Fruit fly (Drosophila melanogaster) ovary, adult (tissue): ENCODE results near the gene CG6428.
A peak's percentile ranks its signal among the peaks of the same experiment; 100 is the strongest.
"Not testable (repeated sequence)": the region's sequence is repeated elsewhere in the genome, so short reads cannot be mapped to it uniquely, and the experiment has no call there.

Source experiments
- CG17801 ChIP-seq: fragments of 200-800 bp; optimal IDR thresholded peaks from 2 replicates; lab custom pipeline; 2019; ENCODE audit warnings: missing biosample characterization, mild to moderate bottlenecking, missing genetic modification characterization, moderate library complexity; ENCODE audit not compliant: partially characterized antibody

CG6428 gene

DNA sequence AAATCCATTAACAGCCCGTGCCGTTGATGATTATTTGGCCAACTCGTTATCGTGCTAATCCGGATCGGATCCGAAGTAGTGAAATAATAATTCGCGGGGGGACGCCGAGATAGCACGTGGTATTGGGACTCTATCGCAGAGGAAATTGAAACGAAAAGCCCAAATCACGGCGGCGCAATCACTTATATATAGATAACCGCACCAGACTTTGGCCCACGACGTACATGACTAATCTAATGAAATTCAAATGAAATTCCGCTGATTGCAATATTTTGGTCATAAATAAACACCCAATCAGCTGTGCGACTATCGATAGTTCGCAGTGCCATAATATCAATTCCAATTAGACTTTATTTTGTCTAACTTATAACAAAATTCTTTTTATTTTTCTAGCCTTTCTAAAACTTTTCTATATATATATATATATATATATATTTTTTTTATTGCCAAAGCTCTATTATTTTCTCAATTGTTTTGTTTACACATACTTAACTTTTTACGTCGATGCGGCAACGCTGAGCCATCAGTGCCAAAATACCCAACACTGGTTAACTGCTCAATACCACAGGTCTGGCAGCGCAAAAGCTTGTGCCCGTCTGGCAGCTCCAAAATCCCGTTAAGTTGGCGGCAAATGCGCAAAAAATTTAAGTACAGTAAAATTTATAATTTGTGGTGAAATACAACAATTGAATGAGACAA, at the start of gene CG6428:
Gene CG6428, minus strand, starts transcription at position 310 of the 699 bp plus-strand sequence.
- TF ChIP-seq CG17801 (GFP tag; lab: Kevin White, UChicago), result peak; percentile 50

DNA sequence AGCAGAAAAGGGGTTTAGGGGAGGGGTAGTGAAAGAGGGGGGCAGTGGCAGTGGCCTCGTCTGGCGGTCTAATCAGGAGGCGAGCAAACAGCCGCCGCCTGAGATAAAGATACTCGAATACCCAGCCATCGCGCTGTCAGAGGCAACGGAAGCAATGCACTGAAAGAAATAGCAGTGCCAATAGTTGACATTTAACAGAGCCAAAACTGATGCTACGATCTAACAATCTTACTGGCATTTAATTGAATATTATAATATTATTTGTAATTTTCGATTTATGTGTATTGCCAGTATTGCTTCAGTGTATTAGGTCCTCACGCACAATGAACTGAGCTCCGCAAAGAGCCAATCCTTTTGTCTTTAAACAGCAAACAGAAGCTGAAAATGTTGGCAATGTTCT, 44.4 kb upstream of the CG6428 start:
- no peak for TF ChIP-seq CG17801 (GFP tag; lab: Kevin White, UChicago)

DNA sequence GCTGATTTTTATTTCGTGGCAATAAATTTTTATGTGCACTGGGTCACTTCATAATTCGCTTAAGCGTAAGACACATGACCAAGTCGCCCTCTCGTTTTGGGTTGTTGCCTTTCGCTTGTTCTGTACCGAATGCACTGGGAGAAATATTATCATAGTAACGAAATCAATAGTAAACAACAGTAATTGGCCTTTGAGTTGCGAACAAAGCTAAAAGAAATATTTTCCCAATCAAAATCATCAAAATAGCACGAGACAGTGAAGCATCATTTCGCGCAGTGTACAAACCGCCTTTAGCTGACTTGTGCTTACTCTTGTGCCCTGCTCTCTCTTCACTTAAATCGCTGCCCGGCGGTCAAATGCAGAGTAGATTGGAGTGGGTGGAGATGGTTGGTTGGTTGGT, 42.4 kb upstream of the CG6428 start:
- no peak for TF ChIP-seq CG17801 (GFP tag; lab: Kevin White, UChicago)

DNA sequence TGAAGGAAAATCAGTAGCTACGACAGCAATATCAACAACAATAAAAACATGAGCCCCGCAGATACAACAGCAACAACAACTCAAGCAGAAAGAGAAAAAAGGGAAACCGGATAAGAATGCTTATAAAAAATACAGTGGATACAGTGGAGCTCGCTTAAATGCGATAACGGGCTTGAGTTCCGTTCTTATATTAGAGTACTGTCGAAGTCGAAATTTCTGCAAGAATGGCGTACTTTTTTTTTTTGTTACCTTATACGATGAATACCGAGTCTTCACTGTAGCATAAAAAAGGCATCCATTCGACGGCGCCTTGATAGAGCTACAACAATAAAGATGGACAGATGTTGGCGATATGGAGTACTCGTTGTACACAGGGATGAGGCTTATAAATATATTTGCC, 41.7 kb upstream of the CG6428 start:
- no peak for TF ChIP-seq CG17801 (GFP tag; lab: Kevin White, UChicago)

DNA sequence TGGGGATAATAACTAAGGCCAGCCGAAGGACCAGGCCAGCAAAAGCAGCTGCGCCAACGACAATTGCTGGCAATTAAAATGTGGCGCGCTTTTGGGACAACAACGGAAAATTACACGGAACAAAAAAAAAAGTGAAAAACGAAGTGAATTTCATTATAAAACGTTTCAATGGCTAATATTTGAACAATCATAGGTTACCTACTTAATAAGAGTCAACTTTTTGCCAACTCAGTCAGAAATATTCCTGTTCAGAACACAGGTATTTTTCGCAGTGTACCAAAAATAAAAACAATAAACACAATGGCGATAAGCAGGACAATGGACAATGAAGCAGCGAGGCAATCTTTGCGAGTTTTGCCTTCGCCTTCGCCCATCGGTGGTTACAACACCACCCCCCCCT, 36.6 kb upstream of the CG6428 start:
- no peak for TF ChIP-seq CG17801 (GFP tag; lab: Kevin White, UChicago)

DNA sequence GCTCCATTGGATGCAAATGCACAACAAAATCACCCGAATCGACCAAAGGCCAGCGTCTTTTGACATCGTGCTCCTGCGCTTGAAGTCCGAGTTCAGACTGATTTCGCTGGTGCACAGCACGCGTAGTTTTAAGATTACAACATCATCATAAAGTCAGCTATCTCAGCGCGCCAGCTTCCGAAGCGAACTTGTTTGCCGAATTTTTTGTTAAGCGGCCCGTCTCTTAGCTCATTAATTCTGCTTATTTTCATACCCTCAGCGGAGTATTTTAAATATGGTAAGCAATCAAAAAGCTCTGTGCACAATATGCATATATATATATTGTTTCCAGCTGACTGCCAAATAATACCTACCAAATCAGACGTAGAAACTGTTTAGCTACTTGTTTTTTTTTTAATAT, 2.8 kb upstream of the CG6428 start, which contains the start of gene CG6414:
Gene CG6414, minus strand, starts transcription at position 101 of the 400 bp plus-strand sequence.
- TF ChIP-seq CG17801 (GFP tag; lab: Kevin White, UChicago), result no peak

DNA sequence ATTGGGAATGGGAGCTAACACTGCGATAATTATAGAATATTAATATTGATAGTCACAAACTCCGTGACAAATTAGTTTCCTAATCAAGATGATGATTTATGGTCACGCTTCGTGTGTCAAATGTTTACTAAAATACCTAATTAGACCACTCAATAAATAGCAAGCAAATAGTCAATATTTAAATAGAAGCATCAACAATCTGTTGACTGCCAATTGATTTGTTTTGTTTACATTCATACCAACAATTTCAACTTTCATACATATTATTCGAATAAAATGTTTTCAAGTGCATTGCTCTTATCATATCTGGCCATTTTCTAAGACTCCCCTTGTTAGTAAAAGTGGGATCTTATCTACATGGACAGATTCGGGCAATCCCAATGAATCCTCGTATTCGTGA, 842 bp downstream of the CG6428 start:
- TF ChIP-seq CG17801 (GFP tag; lab: Kevin White, UChicago), result no peak

DNA sequence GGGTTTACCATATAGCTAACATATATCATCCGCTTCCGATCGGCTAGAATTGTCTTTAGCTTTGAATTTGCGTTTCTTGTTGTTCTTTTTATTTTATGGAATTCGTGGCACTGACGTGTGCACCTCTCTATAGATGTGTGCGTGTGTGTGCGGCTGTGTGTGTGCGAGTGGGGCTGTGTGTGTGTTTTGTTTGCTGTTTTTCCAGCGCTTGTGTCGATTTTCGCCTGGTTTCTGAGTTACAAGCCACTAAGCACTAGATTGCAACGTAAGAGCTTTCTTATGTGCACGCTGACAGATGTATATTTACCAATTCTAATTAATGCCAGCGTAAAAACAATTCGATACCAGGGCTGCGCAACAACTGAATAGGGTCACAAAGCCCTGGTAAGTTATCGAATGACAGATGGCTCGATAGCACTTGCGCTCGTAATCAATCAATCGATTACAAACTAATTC, 3.5 kb downstream of the CG6428 start, which contains the start of gene lva:
Gene lva, minus strand, starts transcription at position 363 of the 456 bp plus-strand sequence.
- peak; percentile 23 for TF ChIP-seq CG17801 (GFP tag; lab: Kevin White, UChicago)

DNA sequence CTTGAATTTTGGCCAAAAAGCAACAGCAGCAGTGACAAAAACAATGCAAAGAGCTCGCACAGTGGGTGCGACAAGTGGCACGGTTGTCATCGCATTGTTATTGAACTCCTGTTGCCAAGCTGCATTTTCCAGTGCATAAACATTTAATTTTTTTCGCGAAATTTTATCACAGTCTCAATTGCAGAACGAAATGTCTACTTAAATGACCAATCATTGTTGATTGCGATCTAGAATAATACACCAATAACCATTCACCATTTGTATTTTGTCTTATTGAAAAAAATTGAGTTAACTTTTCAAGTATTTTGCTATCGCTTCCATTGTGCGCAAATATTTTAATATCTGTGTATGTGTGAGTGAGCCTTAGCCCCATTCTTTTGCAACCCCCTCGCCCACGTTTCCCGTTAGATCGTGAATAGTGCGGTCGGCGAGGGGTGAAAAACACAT, 18.2 kb downstream of the CG6428 start:
- peak; percentile 10 for TF ChIP-seq CG17801 (GFP tag; lab: Kevin White, UChicago)

DNA sequence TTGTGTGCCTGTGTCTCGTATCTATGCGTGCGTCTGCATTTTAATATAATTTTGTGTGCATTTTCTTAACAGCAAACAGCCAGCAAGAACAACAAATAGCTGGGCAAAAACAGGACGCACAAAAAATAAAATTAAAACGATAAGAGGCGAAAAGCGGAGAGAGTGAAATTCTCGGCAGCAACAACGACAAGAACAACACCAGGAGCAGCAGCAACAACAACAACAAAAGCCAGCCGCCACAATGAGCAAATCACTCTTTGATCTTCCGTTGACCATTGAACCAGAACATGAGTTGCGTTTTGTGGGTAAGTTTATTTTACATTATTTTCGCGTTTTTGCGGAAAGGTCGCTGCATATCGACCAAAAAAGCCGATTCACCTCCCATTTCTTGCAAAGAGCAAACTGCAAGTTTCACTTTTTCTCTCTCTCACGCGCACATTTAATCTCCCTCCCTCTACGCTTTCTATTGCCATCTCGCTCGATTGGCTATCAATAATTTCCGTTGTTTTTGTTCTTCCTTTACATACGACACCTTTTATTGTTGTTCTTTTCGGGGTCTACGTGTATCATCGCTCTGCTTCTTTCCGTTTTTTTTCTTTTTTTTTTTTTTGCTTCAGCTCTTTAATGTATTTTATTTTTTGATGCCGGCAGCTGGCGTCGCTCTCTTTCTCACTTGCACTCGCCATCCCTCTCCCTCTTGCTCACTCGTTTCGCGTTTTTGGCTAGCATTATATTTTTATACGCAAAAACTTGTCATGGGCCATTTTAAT, 18.9 kb downstream of the CG6428 start:
- TF ChIP-seq CG17801 (GFP tag; lab: Kevin White, UChicago), result peak; percentile 8

DNA sequence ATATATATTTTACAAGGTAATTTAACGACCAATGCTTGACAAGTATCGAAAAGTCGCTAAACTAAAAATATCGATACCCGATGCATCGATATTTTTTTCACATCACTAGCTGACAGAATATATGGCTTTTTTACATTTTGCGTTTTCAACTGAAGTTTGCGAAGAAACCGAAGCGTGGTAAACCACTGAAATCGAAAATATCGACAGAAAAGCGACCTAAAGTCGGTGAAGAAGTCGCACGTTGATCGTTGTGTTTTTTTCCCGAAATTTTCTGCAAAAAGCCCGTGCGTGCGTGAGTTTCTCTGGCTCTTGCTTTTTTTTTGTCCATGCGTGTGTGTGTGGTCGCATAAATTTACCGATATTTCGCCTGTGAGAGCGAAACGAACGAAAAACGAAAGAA, 19.6 kb downstream of the CG6428 start, which contains the start of gene Vap33:
Gene Vap33, plus strand, starts transcription at position 87 of the 400 bp plus-strand sequence.
- TF ChIP-seq CG17801 (GFP tag; lab: Kevin White, UChicago), result no peak

DNA sequence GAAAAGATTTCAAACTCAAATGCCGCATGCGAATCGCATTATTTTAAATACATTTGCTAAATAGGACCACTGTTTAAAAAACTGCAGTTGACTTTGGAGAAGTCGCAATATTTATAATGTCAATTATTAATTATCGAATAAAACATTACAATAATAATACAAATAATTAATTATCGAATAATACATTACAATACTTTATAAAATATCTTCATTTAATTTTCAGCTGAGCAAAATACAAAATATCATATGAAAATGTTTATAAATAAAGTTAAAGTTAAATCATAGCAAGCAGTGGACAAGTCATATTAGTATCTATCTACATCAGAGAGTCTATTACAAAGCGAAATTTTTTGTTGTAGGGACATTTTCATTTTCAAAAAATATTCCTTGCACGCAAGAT, 23.7 kb downstream of the CG6428 start, which contains the start of gene Gem4c:
Gene Gem4c, plus strand, starts transcription at position 301 of the 400 bp plus-strand sequence.
- not testable (repeated sequence) for TF ChIP-seq CG17801 (GFP tag; lab: Kevin White, UChicago)

DNA sequence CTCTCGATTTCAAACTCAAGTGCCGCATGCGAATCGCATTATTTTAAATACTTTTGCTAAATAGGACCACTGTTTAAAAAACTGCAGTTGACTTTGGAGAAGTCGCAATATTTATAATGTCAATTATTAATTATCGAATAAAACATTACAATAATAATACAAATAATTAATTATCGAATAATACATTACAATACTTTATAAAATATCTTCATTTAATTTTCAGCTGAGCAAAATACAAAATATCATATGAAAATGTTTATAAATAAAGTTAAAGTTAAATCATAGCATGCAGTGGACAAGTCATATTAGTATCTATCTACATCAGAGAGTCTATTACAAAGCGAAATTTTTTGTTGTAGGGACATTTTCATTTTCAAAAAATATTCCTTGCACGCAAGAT, 27.9 kb downstream of the CG6428 start, which contains the start of gene Gem4b:
Gene Gem4b, plus strand, starts transcription at position 301 of the 400 bp plus-strand sequence.
- TF ChIP-seq CG17801 (GFP tag; lab: Kevin White, UChicago), result not testable (repeated sequence)

DNA sequence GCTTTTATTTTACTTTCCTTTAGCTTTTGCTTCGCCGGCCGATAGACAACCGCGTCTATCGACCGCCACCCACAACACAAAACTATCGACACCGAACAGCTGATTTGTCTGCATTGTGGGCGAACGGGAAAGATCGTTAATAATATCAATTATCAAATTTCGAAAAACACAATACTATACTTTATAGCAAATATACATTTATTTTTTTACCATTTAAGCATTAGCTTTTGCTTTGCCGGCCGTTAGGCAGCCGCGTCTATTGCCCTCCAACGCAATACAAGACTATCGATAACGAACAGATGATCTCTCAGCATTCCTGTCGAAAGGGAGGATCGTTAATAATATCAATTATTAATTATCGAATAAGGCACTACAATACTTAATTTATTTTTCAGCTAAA, 32.3 kb downstream of the CG6428 start, which contains the start of the genes CG2938 and Glos:
Gene CG2938, minus strand, starts transcription at position 296 of the 400 bp plus-strand sequence.
Gene Glos, plus strand, starts transcription at position 344 of the 400 bp plus-strand sequence.
- peak; percentile 11 for TF ChIP-seq CG17801 (GFP tag; lab: Kevin White, UChicago)

DNA sequence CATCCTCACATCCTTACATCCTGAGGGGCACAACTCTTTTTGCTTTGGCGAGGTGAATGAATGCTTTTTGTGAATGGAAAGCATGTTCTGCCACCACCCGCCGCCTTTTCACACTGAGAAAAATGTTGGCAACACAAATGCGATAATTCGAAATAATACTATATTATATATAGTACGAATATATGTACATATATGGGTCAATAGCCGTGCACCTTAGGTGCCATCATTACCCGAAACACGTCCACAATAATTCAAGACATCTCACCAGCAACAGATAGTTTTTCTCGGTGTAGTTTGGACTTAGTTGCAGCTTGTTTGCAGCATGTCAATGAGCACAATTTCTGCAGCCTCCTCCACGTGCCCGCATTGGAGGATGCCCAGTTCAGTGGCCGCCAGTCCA, 36.8 kb downstream of the CG6428 start:
- no peak for TF ChIP-seq CG17801 (GFP tag; lab: Kevin White, UChicago)
